Fruit fly (Drosophila melanogaster): ENCODE results near the gene CG32756.

- TF ChIP-seq run (tag; optimal IDR thresholded peaks at IDR 0.05), result peak; percentile 42
- TF ChIP-seq CG17802 (tag; optimal IDR thresholded peaks at IDR 0.05), result no peak
- peak; percentile 45 for TF ChIP-seq Mad (GFP tag; optimal IDR thresholded peaks at IDR 0.05)
- TF ChIP-seq CG17359 (tag; optimal IDR thresholded peaks at IDR 0.05), result peak; percentile 74
- TF ChIP-seq dmrt11E (tag; optimal IDR thresholded peaks at IDR 0.05), result peak; percentile 5
- TF ChIP-seq psq (GFP tag; optimal IDR thresholded peaks at IDR 0.05), result no peak
- TF ChIP-seq Hr78 (GFP tag; optimal IDR thresholded peaks at IDR 0.05), result no peak
- TF ChIP-seq esg (GFP tag; conservative IDR thresholded peaks at IDR 0.05), result peak; percentile 71
- TF ChIP-seq CG2712 (tag; optimal IDR thresholded peaks at IDR 0.05), result peak; percentile 75
- TF ChIP-seq CG4707 (GFP tag; optimal IDR thresholded peaks at IDR 0.05), result peak; percentile 13
- TF ChIP-seq Sin3A (optimal IDR thresholded peaks at IDR 0.05), result no peak
- peak; percentile 44 for TF ChIP-seq MTF-1 (GFP tag; optimal IDR thresholded peaks at IDR 0.05; ENCODE audit: borderline replicate concordance)
Observed at dm6 chrX:5980883-5981282, 35.4 kb downstream of the CG32756 start.
